Fruit fly (Drosophila melanogaster) S2 (cell line): Measurements from ENCODE around the gene mtgo.

Source experiments
- CG8478 ChIP-seq: fragments of >200 bp; optimal IDR thresholded peaks from 2 replicates; lab custom pipeline; 2018
- CTCF ChIP-seq, 2 experiments: fragments of >200 bp; optimal IDR thresholded peaks; 2 replicates each; lab custom pipeline; 2018

DNA sequence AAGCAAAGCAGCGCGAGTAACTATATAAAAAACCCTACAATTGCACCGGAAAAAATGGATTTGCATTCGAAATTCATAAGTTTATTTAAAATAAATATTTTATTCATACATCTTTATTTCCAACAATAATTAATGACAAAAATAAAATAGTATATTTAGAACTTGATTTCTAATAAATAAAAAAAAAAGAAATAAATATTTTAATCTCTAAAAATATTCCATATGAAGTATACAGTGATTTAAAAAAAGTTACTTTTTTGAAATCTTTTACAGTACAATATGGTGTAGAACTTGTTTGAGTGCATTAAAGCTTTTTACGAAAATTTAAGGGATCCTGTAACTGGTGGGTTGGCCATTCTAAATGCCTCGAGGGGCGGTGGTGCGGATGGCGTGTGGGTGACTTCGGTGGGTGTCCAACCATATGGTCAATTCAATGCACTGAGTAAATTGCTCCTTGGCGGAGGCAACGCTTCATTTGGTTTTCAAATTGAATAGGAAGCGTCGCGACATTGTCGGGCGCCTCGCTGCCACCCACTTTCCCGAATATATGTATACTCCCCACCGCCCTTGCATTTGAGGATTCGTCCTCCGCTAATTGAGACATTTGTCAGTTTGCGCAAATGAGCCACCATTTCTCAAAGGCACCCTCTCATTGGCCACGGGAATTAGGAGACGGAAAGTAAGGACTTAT, 3.7 kb downstream of the mtgo start:
- TF ChIP-seq CTCF (optimal IDR thresholded peaks at IDR 0.05; lab: Kevin White, UChicago) (no peak), CG8478 (no peak)
